Worm (Caenorhabditis elegans) whole organism, L2 larva: ENCODE data around the gene ins-8.

Experiments used
- C34F6.9 ChIP-seq: fragments of 150-350 bp; optimal IDR thresholded peaks from 2 replicates; lab custom pipeline; 2014; ENCODE audit warnings: missing biosample characterization, missing genetic modification characterization
- F13H6.1 ChIP-seq: sonication (generic microtip); optimal IDR thresholded peaks from 2 replicates; lab custom pipeline; 2016; ENCODE audit warnings: missing genetic modification characterization, missing compliant biosample characterization
- ZK546.5 ChIP-seq: sonication (generic microtip); optimal IDR thresholded peaks from 2 replicates; lab custom pipeline; 2017; ENCODE audit warnings: missing biosample characterization, missing genetic modification characterization
- ceh-82 ChIP-seq: fragments of 150-350 bp; optimal IDR thresholded peaks from 2 replicates; lab custom pipeline; 2014; ENCODE audit warnings: missing biosample characterization, missing genetic modification characterization
- dmd-4 ChIP-seq: sonication (generic microtip); optimal IDR thresholded peaks from 2 replicates; lab custom pipeline; 2017; ENCODE audit warnings: missing biosample characterization, missing genetic modification characterization
- egl-27 ChIP-seq: sonication (generic microtip); optimal IDR thresholded peaks from 3 replicates; lab custom pipeline; 2017; ENCODE audit warnings: missing biosample characterization, missing genetic modification reagents, missing genetic modification characterization
- lsy-2 ChIP-seq, 2 experiments: fragments of 150-350 bp in 1 of 2; sonication (generic microtip) in 1 of 2; optimal IDR thresholded peaks; 2 replicates each; lab custom pipeline; 2014 to 2017; ENCODE audit warnings: missing biosample characterization in 2 of 2, missing genetic modification characterization in 2 of 2
- nhr-12 ChIP-seq: fragments of 150-350 bp; optimal IDR thresholded peaks from 2 replicates; lab custom pipeline; 2014; ENCODE audit warnings: missing biosample characterization, missing genetic modification characterization
- sem-4 ChIP-seq: fragments of 150-350 bp; optimal IDR thresholded peaks from 2 replicates; lab custom pipeline; 2014; ENCODE audit warnings: missing biosample characterization, missing genetic modification reagents, missing genetic modification characterization
- sma-9 ChIP-seq, 2 experiments: fragments of 150-350 bp in 1 of 2; sonication (generic microtip) in 1 of 2; optimal IDR thresholded peaks; 2 replicates each; lab custom pipeline; 2014 to 2016; ENCODE audit warnings: missing genetic modification characterization in 2 of 2, mild to moderate bottlenecking in 1 of 2, missing biosample characterization in 1 of 2, missing compliant biosample characterization in 1 of 2, missing genetic modification reagents in 1 of 2, moderate library complexity in 1 of 2
- unc-62 ChIP-seq: fragments of 150-350 bp; optimal IDR thresholded peaks from 2 replicates; lab custom pipeline; 2014; ENCODE audit warnings: missing biosample characterization, missing genetic modification reagents, missing genetic modification characterization
- zag-1 ChIP-seq: fragments of 150-350 bp; optimal IDR thresholded peaks from 2 replicates; lab custom pipeline; 2014; ENCODE audit warnings: missing biosample characterization, missing genetic modification characterization
- ztf-4 ChIP-seq: fragments of 150-350 bp; optimal IDR thresholded peaks from 2 replicates; lab custom pipeline; 2014; ENCODE audit warnings: missing biosample characterization, missing genetic modification characterization

- TF ChIP-seq C34F6.9 (tag; lab: Kevin White, UChicago) = no peak
- TF ChIP-seq sma-9 (GFP tag; optimal IDR thresholded peaks at IDR 0.05; lab: Kevin White, UChicago) = no peak
- TF ChIP-seq sma-9 (tag; optimal IDR thresholded peaks at IDR 0.05; lab: Kevin White, UChicago) = no peak
- TF ChIP-seq egl-27 (tag; lab: Kevin White, UChicago) = no peak
- TF ChIP-seq ZK546.5 (tag; lab: Kevin White, UChicago) = no peak
- no peak for TF ChIP-seq sem-4
- TF ChIP-seq ztf-4 = no peak
- no peak for TF ChIP-seq unc-62 (GFP tag; lab: Kevin White, UChicago)
- no peak for TF ChIP-seq zag-1 (tag; lab: Kevin White, UChicago)
- no peak for TF ChIP-seq F13H6.1 (tag; lab: Kevin White, UChicago)
- TF ChIP-seq dmd-4 = no peak
- no peak for TF ChIP-seq ceh-82
- no peak for TF ChIP-seq lsy-2 (tag; optimal IDR thresholded peaks at IDR 0.05; lab: Kevin White, UChicago)
- no peak for TF ChIP-seq nhr-12 (tag; lab: Kevin White, UChicago)
These were observed 23.0 kb downstream of the ins-8 start, which contains the start of gene acc-1 for ce11 chrIV:9657753-9658152.
